Worm (Caenorhabditis elegans): ENCODE data around the gene srv-2.

The srv-2 gene

DNA sequence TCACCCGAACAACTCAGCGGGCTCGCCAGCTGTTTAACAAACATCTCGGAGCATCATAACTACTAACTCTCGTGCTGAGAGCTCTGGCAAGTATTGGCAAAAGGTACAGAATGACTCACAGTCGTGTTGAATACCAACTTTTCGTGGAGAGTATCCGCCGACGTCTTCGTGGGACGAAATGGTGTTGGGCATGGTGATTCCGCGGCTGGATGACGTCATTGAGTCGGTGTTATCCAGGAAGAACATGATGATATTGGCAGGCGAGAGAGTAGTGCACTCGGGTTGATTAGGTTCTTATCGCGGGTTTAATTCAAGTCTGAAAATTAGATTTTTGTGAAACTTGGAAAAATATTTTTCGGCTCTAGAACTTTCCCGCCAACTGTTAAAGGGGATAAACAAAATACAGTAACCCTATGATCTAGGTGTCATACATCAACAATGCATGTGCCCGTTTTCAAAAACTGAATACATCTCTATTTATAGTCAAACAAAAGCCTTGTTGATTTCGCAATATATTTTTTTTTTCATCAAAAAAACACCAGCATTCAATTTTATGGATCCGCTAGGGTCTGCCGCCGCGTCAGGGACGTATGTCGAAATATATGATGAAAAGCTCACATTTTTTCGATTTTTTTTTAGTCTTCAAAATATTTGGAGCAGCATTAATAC is 48.6 kb downstream of the srv-2 start:
- TF ChIP-seq nfya-1 (tag; optimal IDR thresholded peaks at IDR 0.05; ENCODE audit: insufficient read depth) (peak; percentile 13), ztf-11 (tag; optimal IDR thresholded peaks at IDR 0.05) (no peak), pha-4 (tag; optimal IDR thresholded peaks at IDR 0.05) (no peak), skn-1 (tag; optimal IDR thresholded peaks at IDR 0.05) (no peak), nhr-43 (tag; optimal IDR thresholded peaks at IDR 0.05; ENCODE audit: poor library complexity, severe bottlenecking) (no peak), pqm-1 (tag; optimal IDR thresholded peaks at IDR 0.05) (no peak), lsy-12 (tag; optimal IDR thresholded peaks at IDR 0.05) (peak; percentile 54), egl-5 (tag; optimal IDR thresholded peaks at IDR 0.05) (no peak), jun-1 (tag; optimal IDR thresholded peaks at IDR 0.05) (no peak), nhr-28 (tag; optimal IDR thresholded peaks at IDR 0.05) (no peak), fos-1 (tag; optimal IDR thresholded peaks at IDR 0.05) (no peak), eor-1 (tag; optimal IDR thresholded peaks at IDR 0.05) (no peak), hmg-11 (tag; optimal IDR thresholded peaks at IDR 0.05) (no peak), ama-1 (optimal IDR thresholded peaks at IDR 0.05) (peak; percentile 90), nhr-76 (tag; optimal IDR thresholded peaks at IDR 0.05) (no peak), elt-2 (tag; optimal IDR thresholded peaks at IDR 0.05) (no peak)

DNA sequence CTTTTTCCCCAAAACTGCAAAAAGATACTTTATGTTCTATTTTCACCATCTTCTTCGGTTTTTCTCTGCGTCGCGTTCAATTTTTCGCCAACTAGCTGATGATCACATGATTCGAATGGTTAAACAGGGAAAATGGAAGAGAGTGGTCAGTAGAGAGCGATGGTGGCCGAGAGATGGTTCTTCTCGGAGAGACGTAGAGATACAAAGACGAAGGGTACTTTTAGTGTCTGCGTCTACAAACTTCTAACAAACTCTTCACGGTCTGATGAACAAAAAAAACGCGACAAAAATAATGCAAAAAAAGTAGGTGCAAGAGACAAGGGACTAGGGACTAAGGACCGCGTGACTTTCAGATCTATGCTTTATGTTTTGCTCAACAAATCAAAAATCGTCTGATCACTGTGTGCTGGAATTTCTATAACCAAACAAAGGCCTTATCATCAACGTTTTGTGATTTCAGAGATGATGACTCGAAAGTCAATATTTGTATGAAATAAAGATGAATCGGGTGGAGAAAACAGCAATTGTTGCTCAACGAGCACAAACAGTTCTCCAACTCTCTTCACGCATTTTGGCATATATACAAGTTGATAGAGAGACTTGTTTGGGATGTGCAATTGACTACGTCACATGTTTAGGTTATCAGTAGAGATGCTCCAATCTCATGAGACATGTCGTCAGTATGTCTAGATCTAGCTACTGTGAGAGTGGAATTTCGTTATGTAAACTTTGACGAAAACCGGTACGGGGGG is 49.9 kb downstream of the srv-2 start:
- TF ChIP-seq jun-1 (tag; optimal IDR thresholded peaks at IDR 0.05) (peak; percentile 98), lin-15B (tag; optimal IDR thresholded peaks at IDR 0.05) (peak; percentile 71), elt-1 (tag; optimal IDR thresholded peaks at IDR 0.05) (peak; percentile 38), snpc-4 (tag; optimal IDR thresholded peaks at IDR 0.05) (peak; percentile 83), egl-5 (tag; optimal IDR thresholded peaks at IDR 0.05) (peak; percentile 97), nhr-43 (tag; optimal IDR thresholded peaks at IDR 0.05; ENCODE audit: poor library complexity, severe bottlenecking) (peak; percentile 90), nhr-77 (tag; optimal IDR thresholded peaks at IDR 0.05) (peak; percentile 48), ztf-11 (tag; optimal IDR thresholded peaks at IDR 0.05) (no peak), nhr-23 (tag; optimal IDR thresholded peaks at IDR 0.05) (peak; percentile 99), hmg-11 (tag; optimal IDR thresholded peaks at IDR 0.05) (peak; percentile 87), fos-1 (tag; optimal IDR thresholded peaks at IDR 0.05) (no peak), unc-39 (tag; optimal IDR thresholded peaks at IDR 0.05) (no peak), unc-62 (GFP tag; optimal IDR thresholded peaks at IDR 0.05) (peak; percentile 79), elt-3 (tag; optimal IDR thresholded peaks at IDR 0.05) (peak in 2 of 3 experiments; percentile 19 to 48), nhr-237 (tag; optimal IDR thresholded peaks at IDR 0.05) (no peak), daf-12 (tag; optimal IDR thresholded peaks at IDR 0.05) (peak; percentile 13), ztf-4 (tag; optimal IDR thresholded peaks at IDR 0.05) (peak; percentile 84), ceh-28 (tag; optimal IDR thresholded peaks at IDR 0.05) (peak; percentile 86), mml-1 (tag; optimal IDR thresholded peaks at IDR 0.05) (no peak), aly-2 (tag; optimal IDR thresholded peaks at IDR 0.05) (peak; percentile 20), nhr-12 (tag; optimal IDR thresholded peaks at IDR 0.05) (no peak), pha-4 (tag; optimal IDR thresholded peaks at IDR 0.05) (peak; percentile 98), fkh-2 (tag; optimal IDR thresholded peaks at IDR 0.05) (no peak), elt-2 (tag; optimal IDR thresholded peaks at IDR 0.05) (peak; percentile 56), nhr-25 (tag; optimal IDR thresholded peaks at IDR 0.05) (peak; percentile 96), lsy-12 (tag; optimal IDR thresholded peaks at IDR 0.05) (peak; percentile 78), ceh-16 (tag; optimal IDR thresholded peaks at IDR 0.05) (no peak), zag-1 (tag; optimal IDR thresholded peaks at IDR 0.05) (peak; percentile 25), sea-2 (GFP tag; optimal IDR thresholded peaks at IDR 0.05) (no peak), egl-27 (tag; optimal IDR thresholded peaks at IDR 0.05) (peak; percentile 72), nhr-11 (tag; optimal IDR thresholded peaks at IDR 0.05) (peak; percentile 98), pqm-1 (tag; optimal IDR thresholded peaks at IDR 0.05) (peak; percentile 49), skn-1 (tag; optimal IDR thresholded peaks at IDR 0.05) (peak; percentile 62), ama-1 (optimal IDR thresholded peaks at IDR 0.05) (peak; percentile 95), ZK546.5 (tag; optimal IDR thresholded peaks at IDR 0.05) (no peak), ceh-82 (tag; optimal IDR thresholded peaks at IDR 0.05) (peak; percentile 74), tbx-2 (tag; optimal IDR thresholded peaks at IDR 0.05) (peak; percentile 84), R02D3.7 (tag; optimal IDR thresholded peaks at IDR 0.05) (peak; percentile 75), lin-39 (tag; optimal IDR thresholded peaks at IDR 0.05) (peak; percentile 80), nhr-76 (tag; optimal IDR thresholded peaks at IDR 0.05) (peak; percentile 57), nhr-67 (tag; optimal IDR thresholded peaks at IDR 0.05) (no peak), eor-1 (tag; optimal IDR thresholded peaks at IDR 0.05) (peak; percentile 29 to 80), fkh-10 (GFP tag; optimal IDR thresholded peaks at IDR 0.05) (peak; percentile 95), mdl-1 (tag; optimal IDR thresholded peaks at IDR 0.05) (peak; percentile 84), nfya-1 (tag; optimal IDR thresholded peaks at IDR 0.05; ENCODE audit: insufficient read depth) (peak; percentile 95), nhr-28 (tag; optimal IDR thresholded peaks at IDR 0.05) (peak; percentile 11), ceh-9 (tag; optimal IDR thresholded peaks at IDR 0.05) (no peak)

Data from whole organism, L3 larva.